Worm (Caenorhabditis elegans) whole organism, late embryonic: Measurements from ENCODE around the gene wdr-62.

Source experiments
- K02D7.2 ChIP-seq: sonication (generic microtip); optimal IDR thresholded peaks from 2 replicates; lab custom pipeline; 2017; ENCODE audit warnings: mild to moderate bottlenecking, missing genetic modification characterization, missing compliant biosample characterization
- K09A11.1 ChIP-seq: sonication (generic microtip); optimal IDR thresholded peaks from 2 replicates; lab custom pipeline; 2017; ENCODE audit warnings: antibody characterized with exemption, mild to moderate bottlenecking, missing genetic modification characterization, missing compliant biosample characterization; ENCODE audit not compliant: insufficient read depth
- Y22D7AL.16 ChIP-seq: sonication (generic microtip); optimal IDR thresholded peaks from 2 replicates; lab custom pipeline; 2016; ENCODE audit warnings: missing genetic modification characterization, missing compliant biosample characterization
- ahr-1 ChIP-seq: sonication (generic microtip); optimal IDR thresholded peaks from 2 replicates; lab custom pipeline; 2016; ENCODE audit warnings: missing genetic modification characterization, missing compliant biosample characterization
- ceh-14 ChIP-seq: sonication (generic microtip); optimal IDR thresholded peaks from 2 replicates; lab custom pipeline; 2016; ENCODE audit warnings: missing genotype, missing genetic modification characterization, missing compliant biosample characterization
- ceh-19 ChIP-seq: fragments of 200-800 bp; sonication (Bioruptor generic); optimal IDR thresholded peaks from 2 replicates; lab custom pipeline; 2018; ENCODE audit warnings: mild to moderate bottlenecking, missing genetic modification characterization, missing compliant biosample characterization
- ceh-2 ChIP-seq: sonication (generic microtip); optimal IDR thresholded peaks from 2 replicates; lab custom pipeline; 2016; ENCODE audit warnings: missing genotype, missing genetic modification characterization, missing compliant biosample characterization
- ceh-24 ChIP-seq: sonication (generic microtip); optimal IDR thresholded peaks from 2 replicates; lab custom pipeline; 2016; ENCODE audit warnings: mild to moderate bottlenecking, missing genetic modification characterization, missing compliant biosample characterization
- ceh-30 ChIP-seq: fragments of 150-350 bp; optimal IDR thresholded peaks from 2 replicates; lab custom pipeline; 2014; ENCODE audit warnings: missing biosample characterization, missing genetic modification characterization
- ceh-31 ChIP-seq: sonication (generic microtip); optimal IDR thresholded peaks from 2 replicates; lab custom pipeline; 2016; ENCODE audit warnings: missing genetic modification characterization, missing compliant biosample characterization
- ceh-34 ChIP-seq: sonication (generic microtip); optimal IDR thresholded peaks from 2 replicates; lab custom pipeline; 2016; ENCODE audit warnings: mild to moderate bottlenecking, missing genetic modification characterization, missing compliant biosample characterization
- ceh-45 ChIP-seq: fragments of 200-800 bp; sonication (Bioruptor generic); IDR thresholded peaks from 2 replicates; pipeline ENCODE4 v1.3.6; 2022; ENCODE audit warnings: missing genetic modification reagents, missing genetic modification characterization, missing compliant biosample characterization
- ceh-48 ChIP-seq: sonication (generic microtip); optimal IDR thresholded peaks from 2 replicates; lab custom pipeline; 2016; ENCODE audit warnings: missing genetic modification characterization, inconsistent platforms, missing compliant biosample characterization
- dmd-4 ChIP-seq: sonication (generic microtip); optimal IDR thresholded peaks from 2 replicates; lab custom pipeline; 2016; ENCODE audit warnings: borderline replicate concordance, missing genetic modification characterization, missing compliant biosample characterization
- dve-1 ChIP-seq: sonication (generic microtip); optimal IDR thresholded peaks from 2 replicates; lab custom pipeline; 2017; ENCODE audit warnings: antibody characterized with exemption, mild to moderate bottlenecking, missing genetic modification characterization, missing compliant biosample characterization
- elt-2 ChIP-seq: sonication (generic microtip); optimal IDR thresholded peaks from 2 replicates; lab custom pipeline; 2016; ENCODE audit warnings: missing genetic modification reagents, missing genetic modification characterization, missing compliant biosample characterization
- fkh-6 ChIP-seq: sonication (generic microtip); optimal IDR thresholded peaks from 2 replicates; lab custom pipeline; 2016; ENCODE audit warnings: missing genetic modification characterization, missing compliant biosample characterization
- hlh-13 ChIP-seq: fragments of 200-800 bp; sonication (Bioruptor generic); optimal IDR thresholded peaks from 2 replicates; lab custom pipeline; 2018; ENCODE audit warnings: mild to moderate bottlenecking, missing genetic modification characterization, missing compliant biosample characterization
- hlh-8 ChIP-seq: sonication (generic microtip); optimal IDR thresholded peaks from 2 replicates; lab custom pipeline; 2016; ENCODE audit warnings: missing genotype, missing genetic modification characterization, missing compliant biosample characterization
- lim-6 ChIP-seq: sonication (generic microtip); optimal IDR thresholded peaks from 2 replicates; lab custom pipeline; 2016; ENCODE audit warnings: missing genetic modification characterization, missing compliant biosample characterization
- lin-11 ChIP-seq: fragments of 200-800 bp; sonication (Bioruptor generic); optimal IDR thresholded peaks from 2 replicates; lab custom pipeline; 2018; ENCODE audit warnings: mild to moderate bottlenecking, missing genetic modification characterization, missing compliant biosample characterization
- nfya-1 ChIP-seq: sonication (generic microtip); optimal IDR thresholded peaks from 2 replicates; lab custom pipeline; 2017; ENCODE audit warnings: missing genetic modification characterization, mild to moderate bottlenecking, missing compliant biosample characterization, antibody characterized with exemption, moderate library complexity
- odd-2 ChIP-seq: sonication (generic microtip); optimal IDR thresholded peaks from 2 replicates; lab custom pipeline; 2017; ENCODE audit warnings: antibody characterized with exemption, mild to moderate bottlenecking, missing genetic modification characterization, missing compliant biosample characterization
- pha-4 ChIP-seq: fragments of 150-350 bp; optimal IDR thresholded peaks from 2 replicates; lab custom pipeline; 2018; ENCODE audit warnings: missing biosample characterization, missing genetic modification reagents, missing genetic modification characterization
- ref-2 ChIP-seq: sonication (generic microtip); optimal IDR thresholded peaks from 2 replicates; lab custom pipeline; 2016; ENCODE audit warnings: missing genetic modification characterization, missing compliant biosample characterization
- tbx-7 ChIP-seq: sonication (generic microtip); optimal IDR thresholded peaks from 2 replicates; lab custom pipeline; 2016; ENCODE audit warnings: missing genotype, missing genetic modification characterization, missing compliant biosample characterization
- ttx-3 ChIP-seq: sonication (generic microtip); optimal IDR thresholded peaks from 2 replicates; lab custom pipeline; 2016; ENCODE audit warnings: missing genetic modification reagents, missing genetic modification characterization, missing compliant biosample characterization
- unc-42 ChIP-seq: sonication (generic microtip); optimal IDR thresholded peaks from 2 replicates; lab custom pipeline; 2016; ENCODE audit warnings: missing genotype, missing genetic modification characterization, missing compliant biosample characterization
- zip-5 ChIP-seq: sonication (generic microtip); optimal IDR thresholded peaks from 2 replicates; lab custom pipeline; 2016; ENCODE audit warnings: missing genetic modification characterization, missing compliant biosample characterization

The wdr-62 gene

ce11 chrV:9443748-9444147 lies at the start of gene wdr-62:
Gene wdr-62 (plus strand): TSS chrV:9444048.
- TF ChIP-seq ahr-1, result no peak
- TF ChIP-seq hlh-13, result no peak
- no peak for TF ChIP-seq ceh-48 (tag; lab: Kevin White, UChicago)
- no peak for TF ChIP-seq tbx-7 (tag; lab: Kevin White, UChicago)
- TF ChIP-seq ceh-24 (tag; lab: Kevin White, UChicago), result no peak
- TF ChIP-seq odd-2, result no peak
- no peak for TF ChIP-seq K02D7.2
- no peak for TF ChIP-seq ceh-2
- no peak for TF ChIP-seq ceh-14 (tag; lab: Kevin White, UChicago)
- TF ChIP-seq zip-5 (tag; lab: Kevin White, UChicago), result no peak
- TF ChIP-seq dmd-4 (tag; lab: Kevin White, UChicago), result no peak
- TF ChIP-seq ref-2 (tag; lab: Kevin White, UChicago), result no peak

ce11 chrV:9394938-9395639 lies 48.8 kb upstream of the wdr-62 start:
- TF ChIP-seq ceh-30 (tag; lab: Kevin White, UChicago) (no peak), fkh-6 (tag; lab: Kevin White, UChicago) (no peak), K09A11.1 (tag; lab: Kevin White, UChicago) (no peak), ceh-31 (tag; lab: Kevin White, UChicago) (peak; percentile 77), lin-11 (tag; lab: Kevin White, UChicago) (no peak), lim-6 (tag; lab: Kevin White, UChicago) (no peak), hlh-8 (tag; lab: Kevin White, UChicago) (no peak), hlh-13 (no peak)
- TF ChIP-seq, all 69 proteins: peak for 1

- peak; percentile 54 for TF ChIP-seq unc-42 (tag; lab: Kevin White, UChicago)
- TF ChIP-seq ceh-34 (tag; lab: Kevin White, UChicago), result no peak
Observed at ce11 chrV:9399886-9400373, 43.9 kb upstream of the wdr-62 start, which contains the start of gene trpp-4. Gene trpp-4 (plus strand): TSS chrV:9400327.

- TF ChIP-seq elt-2 (tag; lab: Kevin White, UChicago) (no peak), pha-4 (tag; lab: Kevin White, UChicago) (no peak), ttx-3 (tag; lab: Kevin White, UChicago) (no peak), nfya-1 (tag; lab: Kevin White, UChicago) (no peak), ceh-14 (tag; lab: Kevin White, UChicago) (no peak), ceh-19 (GFP tag; lab: Kevin White, UChicago) (no peak)
- TF ChIP-seq, all 69 proteins: peak for 0
Observed at ce11 chrV:9406890-9407289, 37.0 kb upstream of the wdr-62 start.

ce11 chrV:9408869-9409268 lies 35.0 kb upstream of the wdr-62 start:
- no peak for TF ChIP-seq dve-1 (tag; lab: Kevin White, UChicago)
- peak; percentile 50 for TF ChIP-seq unc-42 (tag; lab: Kevin White, UChicago)
- TF ChIP-seq ceh-45 (GFP tag; lab: Robert Waterston, UW), result no peak

DNA sequence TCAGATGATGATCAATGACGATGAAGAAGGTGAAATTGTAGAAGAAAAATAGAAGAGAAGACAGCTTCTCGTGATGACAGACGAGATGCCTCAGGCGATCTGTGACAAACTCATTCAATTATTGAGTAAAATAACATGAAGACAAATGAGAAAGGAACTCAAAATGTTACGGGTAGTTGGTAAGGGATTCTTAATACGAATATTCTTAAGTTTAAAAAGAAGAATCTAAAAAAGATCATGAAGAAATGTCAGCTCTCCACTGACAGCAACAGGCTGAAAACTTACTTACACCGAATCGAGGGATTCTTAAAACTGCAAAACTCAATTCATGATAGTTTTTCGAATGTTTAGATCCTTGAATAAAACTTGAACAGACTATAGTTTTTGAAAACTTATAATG lies 29.3 kb upstream of the wdr-62 start, which contains the start of gene F36D4.4:
F36D4.4 (minus strand) TSS at position 101 of the 400 bp plus-strand sequence.
- no peak for TF ChIP-seq dmd-4 (tag; lab: Kevin White, UChicago)
- TF ChIP-seq Y22D7AL.16 (tag; lab: Kevin White, UChicago), result no peak
- TF ChIP-seq, all 69 proteins: peak for 0
